Fruit fly (Drosophila melanogaster) whole organism: Measurements from ENCODE around the gene ND-ACP.

Experiments used
- pan ChIP-seq: fragments of >200 bp; optimal IDR thresholded peaks from 2 replicates; lab custom pipeline; 2017
- psq ChIP-seq: fragments of >200 bp; optimal IDR thresholded peaks from 2 replicates; lab custom pipeline; 2017
- usp ChIP-seq: fragments of >200 bp; optimal IDR thresholded peaks from 2 replicates; lab custom pipeline; 2017; ENCODE audit warnings: missing biosample characterization, missing genetic modification characterization, mixed read lengths

dm6 chr3L:1346956-1347587 lies 17.3 kb downstream of the ND-ACP start:
- TF ChIP-seq usp (GFP tag; lab: Kevin White, UChicago) (no peak), psq (lab: Kevin White, UChicago) (no peak), pan (lab: Kevin White, UChicago) (no peak)
